Fruit fly (Drosophila melanogaster) whole organism, pupa: ENCODE results near the gene CG43136.
A peak's percentile ranks its signal among the peaks of the same experiment; 100 is the strongest.

Experiments used
- CG10348 ChIP-seq: fragments of 200-800 bp; sonication (Bioruptor generic); IDR thresholded peaks from 2 replicates; pipeline ENCODE4 v1.3.6; 2022; ENCODE audit warnings: missing biosample characterization, missing genetic modification characterization
- CG12605 ChIP-seq: fragments of 200-800 bp; sonication (Bioruptor generic); IDR thresholded peaks from 2 replicates; pipeline ENCODE4 v1.3.6; 2022; ENCODE audit warnings: missing biosample characterization, missing genetic modification characterization
- CG13204 ChIP-seq: fragments of 200-800 bp; sonication (Bioruptor generic); optimal IDR thresholded peaks from 2 replicates; lab custom pipeline; 2018; ENCODE audit warnings: missing biosample characterization, mild to moderate bottlenecking, missing genetic modification characterization, moderate library complexity
- CG14655 ChIP-seq: fragments of 200-800 bp; sonication (Bioruptor generic); optimal IDR thresholded peaks from 3 replicates; lab custom pipeline; 2017; ENCODE audit warnings: mild to moderate bottlenecking, missing biosample characterization, missing genetic modification reagents, missing genetic modification characterization
- CG15710 ChIP-seq: fragments of 200-800 bp; sonication (Bioruptor generic); optimal IDR thresholded peaks from 2 replicates; lab custom pipeline; 2018; ENCODE audit warnings: missing biosample characterization, mild to moderate bottlenecking, missing genetic modification characterization, moderate library complexity
- CG17806 ChIP-seq: fragments of 200-800 bp; sonication (Bioruptor generic); optimal IDR thresholded peaks from 2 replicates; lab custom pipeline; 2018; ENCODE audit warnings: missing biosample characterization, mild to moderate bottlenecking, missing genetic modification characterization, moderate library complexity
- CG32121 ChIP-seq: fragments of 200-800 bp; sonication (Bioruptor generic); IDR thresholded peaks from 2 replicates; pipeline ENCODE4 v1.3.6; 2022; ENCODE audit warnings: missing biosample characterization, missing genetic modification characterization
- CG34367 ChIP-seq: fragments of 200-800 bp; sonication (Bioruptor generic); optimal IDR thresholded peaks from 2 replicates; lab custom pipeline; 2018; ENCODE audit warnings: missing biosample characterization, mild to moderate bottlenecking, missing genetic modification characterization
- CG4496 ChIP-seq: fragments of 200-800 bp; sonication (Bioruptor generic); IDR thresholded peaks from 3 replicates; pipeline ENCODE4 v1.3.6; 2022; ENCODE audit warnings: missing biosample characterization, missing genetic modification characterization
- CG8159 ChIP-seq: fragments of 200-800 bp; sonication (Bioruptor generic); optimal IDR thresholded peaks from 3 replicates; lab custom pipeline; 2018; ENCODE audit warnings: missing biosample characterization, mild to moderate bottlenecking, missing genetic modification characterization, moderate library complexity
- CG8301 ChIP-seq: fragments of 200-800 bp; sonication (Bioruptor generic); optimal IDR thresholded peaks from 2 replicates; lab custom pipeline; 2018; ENCODE audit warnings: missing biosample characterization, mild to moderate bottlenecking, missing genetic modification characterization
- CG9948 ChIP-seq: fragments of 200-800 bp; sonication (Bioruptor generic); optimal IDR thresholded peaks from 2 replicates; lab custom pipeline; 2018; ENCODE audit warnings: missing biosample characterization, mild to moderate bottlenecking, missing genetic modification characterization, moderate library complexity
- D1 ChIP-seq: fragments of 200-800 bp; sonication (Bioruptor generic); optimal IDR thresholded peaks from 2 replicates; lab custom pipeline; 2018; ENCODE audit warnings: missing biosample characterization, mild to moderate bottlenecking, missing genetic modification characterization, moderate library complexity
- EcR ChIP-seq: fragments of 200-800 bp; sonication (Bioruptor generic); optimal IDR thresholded peaks from 3 replicates; lab custom pipeline; 2019; ENCODE audit warnings: missing biosample characterization, missing genetic modification characterization, mild to moderate bottlenecking, moderate library complexity, missing genetic modification reagents
- Ets98B ChIP-seq: fragments of 200-800 bp; sonication (Bioruptor generic); IDR thresholded peaks from 2 replicates; pipeline ENCODE4 v1.3.6; 2022; ENCODE audit warnings: missing biosample characterization, missing genetic modification characterization
- Pif1A ChIP-seq: fragments of 200-800 bp; sonication (Bioruptor generic); optimal IDR thresholded peaks from 3 replicates; lab custom pipeline; 2016; ENCODE audit warnings: missing biosample characterization, missing genetic modification characterization
- Pif1B ChIP-seq: fragments of 200-800 bp; sonication (Bioruptor generic); optimal IDR thresholded peaks from 3 replicates; lab custom pipeline; 2016; ENCODE audit warnings: missing biosample characterization, missing genetic modification characterization
- Snoo ChIP-seq: fragments of 200-800 bp; sonication (Bioruptor generic); optimal IDR thresholded peaks from 3 replicates; lab custom pipeline; 2017; ENCODE audit warnings: missing biosample characterization, mild to moderate bottlenecking, missing genetic modification characterization, inconsistent platforms
- fd96Ca ChIP-seq: fragments of 200-800 bp; sonication (Bioruptor generic); IDR thresholded peaks from 3 replicates; pipeline ENCODE4 v1.3.6; 2022; ENCODE audit warnings: missing biosample characterization, missing genetic modification characterization
- gl ChIP-seq: fragments of 200-800 bp; sonication (Bioruptor generic); optimal IDR thresholded peaks from 2 replicates; lab custom pipeline; 2018; ENCODE audit warnings: missing biosample characterization, mild to moderate bottlenecking, missing genetic modification characterization
- rn ChIP-seq: fragments of 200-800 bp; sonication (Bioruptor generic); IDR thresholded peaks from 2 replicates; pipeline ENCODE4 v1.3.6; 2022; ENCODE audit warnings: missing biosample characterization, missing genetic modification characterization

Gene CG43136

DNA sequence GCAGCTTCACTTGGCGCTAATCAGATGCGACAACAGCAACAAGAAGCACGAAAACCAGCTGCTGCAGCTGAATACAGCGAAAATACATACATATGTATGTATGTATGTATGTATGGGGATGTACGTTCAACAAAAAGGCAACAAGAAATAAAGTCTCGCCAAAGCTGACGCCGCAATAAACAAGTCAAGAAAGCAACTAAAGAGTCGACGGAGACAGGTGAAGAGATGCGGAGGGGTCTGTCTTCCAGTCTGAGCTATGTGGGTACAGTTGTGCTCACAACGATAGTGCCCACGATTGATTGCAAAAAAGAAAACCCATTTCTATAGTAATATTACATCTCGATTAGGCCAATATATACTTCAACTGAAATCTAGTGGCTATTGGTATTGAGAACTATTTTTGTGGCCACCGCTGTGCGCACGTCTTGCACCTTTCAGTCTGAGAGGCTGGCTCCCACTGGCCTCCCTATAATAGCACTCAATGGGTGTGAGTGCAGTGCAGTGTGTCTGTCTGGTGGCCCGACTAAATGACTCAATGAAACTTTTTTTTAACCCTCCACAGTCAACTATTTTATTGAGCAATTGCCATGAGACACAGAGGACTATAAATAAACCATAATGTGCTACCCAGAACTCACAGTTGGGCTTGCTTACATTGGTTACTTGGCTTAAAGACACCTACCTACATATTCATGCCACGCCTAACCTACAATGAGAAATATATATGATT, 42.4 kb downstream of the CG43136 start:
- peak; percentile 99 for TF ChIP-seq CG4496
- peak; percentile 99 for TF ChIP-seq Pif1A (GFP tag; lab: Kevin White, UChicago)
- peak; percentile 98 for TF ChIP-seq CG13204 (GFP tag; lab: Kevin White, UChicago)
- peak; percentile 99 for TF ChIP-seq fd96Ca (GFP tag; lab: Robert Waterston, UW)
- peak; percentile 99 for TF ChIP-seq CG34367 (tag; lab: Kevin White, UChicago)
- peak; percentile 99 for TF ChIP-seq CG8301 (tag; lab: Kevin White, UChicago)
- peak; percentile 98 for TF ChIP-seq rn
- peak; percentile 94 for TF ChIP-seq CG10348 (GFP tag; lab: Robert Waterston, UW)
- TF ChIP-seq CG8159 (tag; lab: Kevin White, UChicago), result peak; percentile 99
- TF ChIP-seq CG9948 (tag; lab: Kevin White, UChicago), result peak; percentile 99
- TF ChIP-seq D1 (tag; lab: Kevin White, UChicago), result peak; percentile 88
- TF ChIP-seq gl (tag; lab: Kevin White, UChicago), result peak; percentile 98
- peak; percentile 82 for TF ChIP-seq EcR
- TF ChIP-seq CG12605 (GFP tag; lab: Robert Waterston, UW), result peak; percentile 98
- peak; percentile 98 for TF ChIP-seq Pif1B (GFP tag; lab: Kevin White, UChicago)
- TF ChIP-seq CG14655 (GFP tag; lab: Kevin White, UChicago), result peak; percentile 99
- peak; percentile 99 for TF ChIP-seq CG32121 (GFP tag; lab: Robert Waterston, UW)
- peak; percentile 99 for TF ChIP-seq Ets98B (GFP tag; lab: Robert Waterston, UW)
- peak; percentile 99 for TF ChIP-seq CG15710
- peak; percentile 99 for TF ChIP-seq CG17806 (tag; lab: Kevin White, UChicago)
- peak; percentile 97 for TF ChIP-seq Snoo (tag; lab: Kevin White, UChicago)

dm6 chrX:5896809-5897700, 43.5 kb downstream of the CG43136 start:
- peak; percentile 50 for TF ChIP-seq CG14655 (GFP tag; lab: Kevin White, UChicago)
- TF ChIP-seq CG8159 (tag; lab: Kevin White, UChicago), result peak; percentile 52
- TF ChIP-seq Pif1A (GFP tag; lab: Kevin White, UChicago), result peak; percentile 10
- TF ChIP-seq CG13204 (GFP tag; lab: Kevin White, UChicago), result no peak
- TF ChIP-seq CG17806 (tag; lab: Kevin White, UChicago), result peak; percentile 51
- TF ChIP-seq CG4496, result peak; percentile 75
- TF ChIP-seq D1 (tag; lab: Kevin White, UChicago), result no peak
- peak; percentile 17 for TF ChIP-seq CG9948 (tag; lab: Kevin White, UChicago)
- peak; percentile 25; the same call in 1 of the 2 replicates for TF ChIP-seq CG32121 (GFP tag; lab: Robert Waterston, UW)
- TF ChIP-seq CG34367 (tag; lab: Kevin White, UChicago), result peak; percentile 54
- TF ChIP-seq Ets98B (GFP tag; lab: Robert Waterston, UW), result peak; percentile 73
- no peak for TF ChIP-seq Pif1B (GFP tag; lab: Kevin White, UChicago)
- peak; percentile 25 for TF ChIP-seq gl (tag; lab: Kevin White, UChicago)
- peak; percentile 36 for TF ChIP-seq CG15710
- peak; percentile 16 for TF ChIP-seq Snoo (tag; lab: Kevin White, UChicago)
- peak; percentile 54 for TF ChIP-seq CG8301 (tag; lab: Kevin White, UChicago)
- TF ChIP-seq CG10348 (GFP tag; lab: Robert Waterston, UW), result no peak
- no peak for TF ChIP-seq rn
- TF ChIP-seq EcR, result no peak
- peak; percentile 44; the same call in 1 of the 2 replicates for TF ChIP-seq CG12605 (GFP tag; lab: Robert Waterston, UW)
- peak; percentile 62; the same call in 1 of the 3 replicates for TF ChIP-seq fd96Ca (GFP tag; lab: Robert Waterston, UW)

DNA sequence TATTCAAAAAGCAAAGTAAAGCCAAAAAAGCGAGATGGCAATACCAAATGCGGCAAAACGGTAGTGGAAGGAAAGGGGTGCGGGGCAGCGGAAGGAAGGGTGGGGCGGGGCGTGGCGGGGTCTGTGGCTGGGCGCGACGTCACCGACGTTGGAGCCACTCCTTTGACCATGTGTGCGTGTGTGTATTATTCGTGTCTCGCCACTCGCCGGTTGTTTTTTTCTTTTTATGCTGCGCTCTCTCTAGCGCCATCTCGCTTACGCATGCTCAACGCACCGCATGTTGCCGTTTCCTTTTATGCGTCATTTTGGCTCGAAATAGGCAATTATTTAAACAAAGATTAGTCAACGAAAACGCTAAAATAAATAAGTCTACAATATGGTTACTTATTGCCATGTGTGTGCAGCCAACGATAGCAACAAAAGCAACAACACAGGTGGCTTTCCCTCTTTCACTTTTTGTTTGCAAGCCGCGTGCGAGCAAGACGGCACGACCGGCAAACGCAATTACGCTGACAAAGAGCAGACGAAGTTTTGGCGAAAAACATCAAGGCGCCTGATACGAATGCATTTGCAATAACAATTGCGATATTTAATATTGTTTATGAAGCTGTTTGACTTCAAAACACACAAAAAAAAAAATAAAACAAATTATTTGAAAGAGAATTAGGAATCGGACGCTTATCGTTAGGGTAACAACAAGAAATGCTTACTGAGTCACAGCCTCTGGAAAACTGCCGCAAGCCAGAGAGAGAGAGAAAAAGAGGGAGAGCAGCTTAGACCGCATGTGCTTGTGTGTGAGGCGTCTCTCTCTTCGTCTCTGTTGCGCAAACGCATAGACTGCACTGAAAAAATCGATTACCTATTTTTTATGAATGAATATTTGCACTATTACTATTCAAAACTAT, 45.9 kb downstream of the CG43136 start:
- TF ChIP-seq CG32121 (GFP tag; lab: Robert Waterston, UW) (0 out of 2 replicates have a peak, but pooled peaks have one; percentile 36), CG8159 (tag; lab: Kevin White, UChicago) (no peak), CG12605 (GFP tag; lab: Robert Waterston, UW) (peak; percentile 30; the same call in 1 of the 2 replicates), CG34367 (tag; lab: Kevin White, UChicago) (no peak), CG10348 (GFP tag; lab: Robert Waterston, UW) (no peak), Pif1B (GFP tag; lab: Kevin White, UChicago) (no peak), gl (tag; lab: Kevin White, UChicago) (peak; percentile 30), CG14655 (GFP tag; lab: Kevin White, UChicago) (peak; percentile 35), Ets98B (GFP tag; lab: Robert Waterston, UW) (peak; percentile 44), CG9948 (tag; lab: Kevin White, UChicago) (no peak), Pif1A (GFP tag; lab: Kevin White, UChicago) (no peak), CG8301 (tag; lab: Kevin White, UChicago) (no peak), Snoo (tag; lab: Kevin White, UChicago) (peak; percentile 40), fd96Ca (GFP tag; lab: Robert Waterston, UW) (peak; percentile 58; the same call in 1 of the 3 replicates), rn (no peak), CG15710 (peak; percentile 29), EcR (peak; percentile 30), CG13204 (GFP tag; lab: Kevin White, UChicago) (peak; percentile 81), CG4496 (peak; percentile 74), CG17806 (tag; lab: Kevin White, UChicago) (no peak)
